Worm (Caenorhabditis elegans): ENCODE data around the gene jtr-1.

- TF ChIP-seq elt-3 (tag; optimal IDR thresholded peaks at IDR 0.05) = no peak
- TF ChIP-seq nhr-237 (tag; optimal IDR thresholded peaks at IDR 0.05) = no peak
- TF ChIP-seq ceh-82 (tag; optimal IDR thresholded peaks at IDR 0.05) = no peak
- TF ChIP-seq nhr-11 (tag; optimal IDR thresholded peaks at IDR 0.05) = no peak
- TF ChIP-seq aly-2 (tag; optimal IDR thresholded peaks at IDR 0.05) = no peak
- no peak for TF ChIP-seq fos-1 (tag; optimal IDR thresholded peaks at IDR 0.05)
- TF ChIP-seq egl-27 (tag; optimal IDR thresholded peaks at IDR 0.05) = no peak
- TF ChIP-seq nhr-25 (tag; optimal IDR thresholded peaks at IDR 0.05) = no peak
- TF ChIP-seq ama-1 (optimal IDR thresholded peaks at IDR 0.05) = no peak
- no peak for TF ChIP-seq zag-1 (tag; optimal IDR thresholded peaks at IDR 0.05)
- TF ChIP-seq mdl-1 (tag; optimal IDR thresholded peaks at IDR 0.05) = no peak
Observed at ce11 chrIV:1408137-1408536, 12.6 kb upstream of the jtr-1 start.
